Worm (Caenorhabditis elegans): ENCODE results near the gene srxa-11.

Gene srxa-11

ce11 chrV:13908120-13908915, 15.6 kb upstream of the srxa-11 start:
- peak; percentile 29 for TF ChIP-seq Y55F3AM.14 (GFP tag; optimal IDR thresholded peaks at IDR 0.05)
- peak; percentile 92 for TF ChIP-seq ama-1 (optimal IDR thresholded peaks at IDR 0.05)
- TF ChIP-seq lsy-2 (tag; optimal IDR thresholded peaks at IDR 0.05), result peak in 1 of 2 experiments; percentile 38
- peak; percentile 8 for TF ChIP-seq sma-9 (GFP tag; optimal IDR thresholded peaks at IDR 0.05)
- no peak for TF ChIP-seq sma-9 (tag; optimal IDR thresholded peaks at IDR 0.05)
- TF ChIP-seq blmp-1 (tag; optimal IDR thresholded peaks at IDR 0.05; ENCODE audit: insufficient read depth), result no peak
- no peak for TF ChIP-seq nhr-77 (tag; optimal IDR thresholded peaks at IDR 0.05)
- TF ChIP-seq ztf-4 (tag; optimal IDR thresholded peaks at IDR 0.05), result peak; percentile 66

DNA sequence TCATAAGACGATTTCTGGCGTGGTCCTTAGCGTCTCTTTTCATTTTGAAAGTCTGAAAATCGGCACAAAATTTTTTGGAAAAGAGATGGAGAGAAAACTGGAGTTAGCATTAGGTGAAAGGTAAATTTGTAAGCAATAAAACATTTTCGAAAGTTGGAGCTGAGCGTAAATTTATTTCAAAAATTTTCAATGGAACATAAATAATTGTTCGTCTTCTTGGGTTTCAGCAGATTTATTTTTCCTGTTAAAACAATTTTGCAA, 15.1 kb upstream of the srxa-11 start, which contains the start of gene C06B3.6:
Gene C06B3.6, minus strand, starts transcription at position 52 of the 261 bp plus-strand sequence.
- TF ChIP-seq nhr-25 (tag; optimal IDR thresholded peaks at IDR 0.05) (no peak), lin-13 (GFP tag; optimal IDR thresholded peaks at IDR 0.05) (no peak), gmeb-1 (tag; optimal IDR thresholded peaks at IDR 0.05) (no peak), crh-2 (tag; optimal IDR thresholded peaks at IDR 0.05) (no peak), ztf-4 (tag; optimal IDR thresholded peaks at IDR 0.05) (no peak), nhr-237 (tag; optimal IDR thresholded peaks at IDR 0.05) (no peak), aly-2 (tag; optimal IDR thresholded peaks at IDR 0.05) (no peak), nhr-10 (tag; optimal IDR thresholded peaks at IDR 0.05) (no peak), zag-1 (tag; optimal IDR thresholded peaks at IDR 0.05) (no peak), Y55F3AM.14 (GFP tag; optimal IDR thresholded peaks at IDR 0.05) (no peak), snpc-4 (tag; optimal IDR thresholded peaks at IDR 0.05) (no peak), unc-55 (GFP tag; optimal IDR thresholded peaks at IDR 0.05) (no peak)

DNA sequence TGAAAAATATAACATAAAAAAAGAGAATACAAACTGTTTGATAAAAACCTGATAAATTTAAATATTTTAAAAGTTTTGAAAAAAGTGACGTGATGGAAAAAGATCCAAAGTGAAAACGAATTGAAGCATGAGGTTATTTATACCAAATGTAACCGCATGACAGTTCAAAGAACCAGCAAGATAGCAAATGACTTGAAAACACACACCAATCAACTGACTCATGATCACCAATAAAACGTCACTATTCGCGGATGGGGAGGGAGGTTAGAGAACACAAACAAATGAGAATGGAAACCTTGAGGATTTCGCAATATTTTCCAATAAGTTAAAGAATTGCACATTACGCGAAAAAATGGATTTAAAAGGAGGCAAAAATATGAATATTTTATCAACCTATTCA, 14.6 kb upstream of the srxa-11 start, which contains the start of gene C06B3.7:
Gene C06B3.7, plus strand, starts transcription at position 287 of the 400 bp plus-strand sequence.
- TF ChIP-seq lin-11 (tag; optimal IDR thresholded peaks at IDR 0.05), result no peak
- no peak for TF ChIP-seq mbf-1 (tag; optimal IDR thresholded peaks at IDR 0.05)
- peak; percentile 88 for TF ChIP-seq sma-3 (GFP tag; optimal IDR thresholded peaks at IDR 0.05)
- no peak for TF ChIP-seq R02D3.7 (tag; optimal IDR thresholded peaks at IDR 0.05)
- TF ChIP-seq nhr-237 (tag; optimal IDR thresholded peaks at IDR 0.05), result no peak
- TF ChIP-seq nhr-23 (tag; optimal IDR thresholded peaks at IDR 0.05), result no peak
- no peak for TF ChIP-seq nhr-6 (tag; optimal IDR thresholded peaks at IDR 0.05)
- peak; percentile 73 for TF ChIP-seq unc-55 (GFP tag; optimal IDR thresholded peaks at IDR 0.05)
- TF ChIP-seq mab-5 (tag; optimal IDR thresholded peaks at IDR 0.05), result peak; percentile 24
- peak; percentile 47 for TF ChIP-seq lin-13 (GFP tag; optimal IDR thresholded peaks at IDR 0.05)
- peak; percentile 61 for TF ChIP-seq gmeb-1 (tag; optimal IDR thresholded peaks at IDR 0.05)
- peak; percentile 21 for TF ChIP-seq skn-1 (tag; optimal IDR thresholded peaks at IDR 0.05)
- peak; percentile 93 for TF ChIP-seq nhr-25 (tag; optimal IDR thresholded peaks at IDR 0.05)
- TF ChIP-seq peb-1 (tag; optimal IDR thresholded peaks at IDR 0.05), result no peak
- no peak for TF ChIP-seq ztf-11 (tag; optimal IDR thresholded peaks at IDR 0.05)
- TF ChIP-seq C34F6.9 (tag; optimal IDR thresholded peaks at IDR 0.05), result peak; percentile 91
- TF ChIP-seq ZK546.5 (tag; optimal IDR thresholded peaks at IDR 0.05), result no peak
- peak; percentile 45 for TF ChIP-seq egl-27 (tag; optimal IDR thresholded peaks at IDR 0.05)
- peak; percentile 99 for TF ChIP-seq nhr-129 (tag; optimal IDR thresholded peaks at IDR 0.05)
- TF ChIP-seq crh-2 (tag; optimal IDR thresholded peaks at IDR 0.05), result peak; percentile 95
- no peak for TF ChIP-seq ceh-82 (tag; optimal IDR thresholded peaks at IDR 0.05)
- TF ChIP-seq nhr-77 (tag; optimal IDR thresholded peaks at IDR 0.05), result no peak
- peak; percentile 75 for TF ChIP-seq ztf-4 (tag; optimal IDR thresholded peaks at IDR 0.05)
- peak; percentile 96 for TF ChIP-seq sma-9 (GFP tag; optimal IDR thresholded peaks at IDR 0.05)
- no peak for TF ChIP-seq sma-9 (tag; optimal IDR thresholded peaks at IDR 0.05)
- TF ChIP-seq ztf-1 (GFP tag; conservative IDR thresholded peaks at IDR 0.05), result no peak
- TF ChIP-seq blmp-1 (tag; optimal IDR thresholded peaks at IDR 0.05; ENCODE audit: insufficient read depth), result peak; percentile 55
- peak; percentile 77 for TF ChIP-seq fos-1 (tag; optimal IDR thresholded peaks at IDR 0.05)
- TF ChIP-seq lin-39 (tag; optimal IDR thresholded peaks at IDR 0.05), result no peak
- no peak for TF ChIP-seq unc-62 (GFP tag; optimal IDR thresholded peaks at IDR 0.05)
- TF ChIP-seq mdl-1 (tag; optimal IDR thresholded peaks at IDR 0.05), result peak in 1 of 2 experiments; percentile 74
- peak; percentile 75 for TF ChIP-seq ama-1 (optimal IDR thresholded peaks at IDR 0.05)
- TF ChIP-seq nhr-21 (tag; optimal IDR thresholded peaks at IDR 0.05), result peak; percentile 93
- TF ChIP-seq snpc-4 (tag; optimal IDR thresholded peaks at IDR 0.05), result peak; percentile 46
- TF ChIP-seq sem-4 (tag; optimal IDR thresholded peaks at IDR 0.05), result peak; percentile 85
- TF ChIP-seq F13H6.1 (tag; optimal IDR thresholded peaks at IDR 0.05), result peak; percentile 65
- no peak for TF ChIP-seq alr-1 (tag; optimal IDR thresholded peaks at IDR 0.05)
- TF ChIP-seq nhr-11 (tag; optimal IDR thresholded peaks at IDR 0.05), result no peak
- peak; percentile 15 to 89 for TF ChIP-seq lsy-2 (tag; optimal IDR thresholded peaks at IDR 0.05)

All from whole organism, L2 larva.